Fruit fly (Drosophila melanogaster) Kc167 (cell line): ENCODE data around the gene CG34332.

Experiments
- h ChIP-seq: fragments of >200 bp; optimal IDR thresholded peaks from 3 replicates; lab custom pipeline; 2018; ENCODE audit warnings: missing external identifiers
- psq ChIP-seq: fragments of >200 bp; optimal IDR thresholded peaks from 2 replicates; lab custom pipeline; 2017; ENCODE audit warnings: missing external identifiers

dm6 chrX:20104987-20105386, 35.8 kb upstream of the CG34332 start:
- TF ChIP-seq psq (no peak), h (lab: Kevin White, UChicago) (no peak)
